Worm (Caenorhabditis elegans) whole organism, L1 larva: ENCODE measurements around the gene C13C4.8.
"Not testable (repeated sequence)": the region's sequence is repeated elsewhere in the genome, so short reads cannot be mapped to it uniquely, and the experiment has no call there.

Experiments used
- C16A3.4 ChIP-seq: fragments of 150-350 bp; optimal IDR thresholded peaks from 2 replicates; lab custom pipeline; 2014; ENCODE audit warnings: missing biosample characterization, missing genetic modification characterization
- C34B4.2 ChIP-seq: sonication (generic microtip); optimal IDR thresholded peaks from 2 replicates; lab custom pipeline; 2017; ENCODE audit warnings: mild to moderate bottlenecking, missing genetic modification characterization, missing compliant biosample characterization
- F16B12.6 ChIP-seq: fragments of 150-350 bp; optimal IDR thresholded peaks from 2 replicates; lab custom pipeline; 2014; ENCODE audit warnings: missing biosample characterization, missing genetic modification characterization
- alr-1 ChIP-seq: fragments of 200-800 bp; sonication (Bioruptor generic); optimal IDR thresholded peaks from 2 replicates; lab custom pipeline; 2018; ENCODE audit warnings: borderline replicate concordance, mild to moderate bottlenecking, missing genetic modification characterization, missing compliant biosample characterization
- blmp-1 ChIP-seq: fragments of 150-350 bp; optimal IDR thresholded peaks from 2 replicates; lab custom pipeline; 2014; ENCODE audit warnings: missing biosample characterization, missing genetic modification characterization
- ceh-8 ChIP-seq: fragments of 200-800 bp; sonication (Bioruptor generic); optimal IDR thresholded peaks from 2 replicates; lab custom pipeline; 2018; ENCODE audit warnings: mild to moderate bottlenecking, missing genetic modification characterization, moderate library complexity, missing compliant biosample characterization
- ceh-90 ChIP-seq: sonication (generic microtip); optimal IDR thresholded peaks from 2 replicates; lab custom pipeline; 2016; ENCODE audit warnings: missing genetic modification characterization, missing compliant biosample characterization
- ces-1 ChIP-seq: fragments of 150-350 bp; optimal IDR thresholded peaks from 2 replicates; lab custom pipeline; 2014; ENCODE audit warnings: missing biosample characterization, missing genetic modification reagents, missing genetic modification characterization
- efl-1 ChIP-seq, 4 experiments: fragments of 150-350 bp; optimal IDR thresholded peaks in 3 of 4; peaks in 1 of 4; 1 replicate in 1 of 4; 2 replicates in 3 of 4; lab custom pipeline; 2014; ENCODE audit warnings: missing biosample characterization in 2 of 4, missing genetic modification characterization in 2 of 4, missing genetic modification reagents in 2 of 4
- elt-3 ChIP-seq, 6 experiments: fragments of 150-350 bp in 1 of 6; sonication (generic microtip); optimal IDR thresholded peaks; 2 replicates each; lab custom pipeline; 2017 to 2018; ENCODE audit warnings: missing biosample characterization in 6 of 6, missing genetic modification characterization in 6 of 6, inconsistent platforms in 1 of 6
- ets-5 ChIP-seq: fragments of 200-800 bp; sonication (Bioruptor generic); IDR thresholded peaks from 2 replicates; pipeline ENCODE4 v1.3.6; 2022; ENCODE audit warnings: missing genetic modification characterization, missing compliant biosample characterization
- fkh-4 ChIP-seq: sonication (generic microtip); optimal IDR thresholded peaks from 2 replicates; lab custom pipeline; 2016; ENCODE audit warnings: missing compliant biosample characterization, missing genetic modification characterization, borderline replicate concordance
- fos-1 ChIP-seq: fragments of 150-350 bp; optimal IDR thresholded peaks from 2 replicates; lab custom pipeline; 2014; ENCODE audit warnings: missing biosample characterization, missing genetic modification characterization
- hpl-2 ChIP-seq: fragments of 150-350 bp; optimal IDR thresholded peaks from 2 replicates; lab custom pipeline; 2014; ENCODE audit warnings: missing biosample characterization, missing genetic modification reagents, missing genetic modification characterization
- irx-1 ChIP-seq: sonication (generic microtip); optimal IDR thresholded peaks from 2 replicates; lab custom pipeline; 2016; ENCODE audit warnings: missing genetic modification characterization, missing compliant biosample characterization
- lin-15B ChIP-seq: fragments of 150-350 bp; sonication (generic microtip); optimal IDR thresholded peaks from 3 replicates; lab custom pipeline; 2014; ENCODE audit warnings: missing biosample characterization, missing genetic modification characterization
- lir-3 ChIP-seq: sonication (generic microtip); optimal IDR thresholded peaks from 2 replicates; lab custom pipeline; 2016; ENCODE audit warnings: mild to moderate bottlenecking, missing genetic modification characterization, moderate library complexity, missing compliant biosample characterization; ENCODE audit not compliant: poor library complexity
- lsy-2 ChIP-seq, 2 experiments: fragments of 150-350 bp; optimal IDR thresholded peaks; 2 replicates each; lab custom pipeline; 2014; ENCODE audit warnings: missing biosample characterization in 2 of 2, missing genetic modification characterization in 2 of 2
- mab-9 ChIP-seq: fragments of 200-800 bp; sonication (Bioruptor generic); IDR thresholded peaks from 2 replicates; pipeline ENCODE4 v1.3.6; 2022; ENCODE audit warnings: missing genetic modification reagents, missing genetic modification characterization, missing compliant biosample characterization
- mef-2 ChIP-seq: fragments of 150-350 bp; optimal IDR thresholded peaks from 2 replicates; lab custom pipeline; 2014; ENCODE audit warnings: missing biosample characterization, missing genetic modification characterization
- mep-1 ChIP-seq: fragments of 150-350 bp; optimal IDR thresholded peaks from 2 replicates; lab custom pipeline; 2014; ENCODE audit warnings: missing biosample characterization, missing genetic modification characterization
- nhr-11 ChIP-seq: fragments of 150-350 bp; optimal IDR thresholded peaks from 2 replicates; lab custom pipeline; 2014; ENCODE audit warnings: missing biosample characterization, missing genetic modification characterization
- nhr-12 ChIP-seq: sonication (generic microtip); optimal IDR thresholded peaks from 2 replicates; lab custom pipeline; 2017; ENCODE audit warnings: missing biosample characterization, missing genetic modification characterization
- nhr-19 ChIP-seq: fragments of 200-800 bp; sonication (Bioruptor generic); conservative IDR thresholded peaks from 2 replicates; pipeline ENCODE4 v1.3.6; 2022; ENCODE audit warnings: missing genetic modification characterization, missing compliant biosample characterization
- nhr-237 ChIP-seq: fragments of 150-350 bp; optimal IDR thresholded peaks from 2 replicates; lab custom pipeline; 2014; ENCODE audit warnings: missing biosample characterization, missing genetic modification characterization
- nhr-47 ChIP-seq: sonication (generic microtip); optimal IDR thresholded peaks from 2 replicates; lab custom pipeline; 2016; ENCODE audit warnings: mild to moderate bottlenecking, missing genetic modification characterization, moderate library complexity, missing compliant biosample characterization
- nhr-84 ChIP-seq: sonication (generic microtip); optimal IDR thresholded peaks from 2 replicates; lab custom pipeline; 2017; ENCODE audit warnings: missing biosample characterization, missing genetic modification characterization
- nhr-90 ChIP-seq: sonication (generic microtip); optimal IDR thresholded peaks from 2 replicates; lab custom pipeline; 2016; ENCODE audit warnings: mild to moderate bottlenecking, missing genetic modification characterization, missing compliant biosample characterization; ENCODE audit not compliant: poor library complexity
- pag-3 ChIP-seq: sonication (generic microtip); optimal IDR thresholded peaks from 2 replicates; lab custom pipeline; 2017; ENCODE audit warnings: missing genetic modification characterization, mild to moderate bottlenecking, missing compliant biosample characterization, antibody characterized with exemption, borderline replicate concordance; ENCODE audit not compliant: insufficient read depth
- rnt-1 ChIP-seq: sonication (generic microtip); optimal IDR thresholded peaks from 2 replicates; lab custom pipeline; 2016; ENCODE audit warnings: mild to moderate bottlenecking, missing genetic modification characterization, moderate library complexity, missing compliant biosample characterization
- sptf-1 ChIP-seq: fragments of 150-350 bp; optimal IDR thresholded peaks from 2 replicates; lab custom pipeline; 2014; ENCODE audit warnings: missing biosample characterization, missing genetic modification characterization
- vab-15 ChIP-seq: sonication (generic microtip); optimal IDR thresholded peaks from 2 replicates; lab custom pipeline; 2017; ENCODE audit warnings: missing genotype, mild to moderate bottlenecking, missing genetic modification characterization, missing compliant biosample characterization
- ztf-11 ChIP-seq, 2 experiments: sonication (generic microtip); optimal IDR thresholded peaks; 2 replicates each; lab custom pipeline; 2016 to 2017; ENCODE audit warnings: missing genetic modification characterization in 2 of 2, missing biosample characterization in 1 of 2, missing compliant biosample characterization in 1 of 2

Gene C13C4.8

DNA sequence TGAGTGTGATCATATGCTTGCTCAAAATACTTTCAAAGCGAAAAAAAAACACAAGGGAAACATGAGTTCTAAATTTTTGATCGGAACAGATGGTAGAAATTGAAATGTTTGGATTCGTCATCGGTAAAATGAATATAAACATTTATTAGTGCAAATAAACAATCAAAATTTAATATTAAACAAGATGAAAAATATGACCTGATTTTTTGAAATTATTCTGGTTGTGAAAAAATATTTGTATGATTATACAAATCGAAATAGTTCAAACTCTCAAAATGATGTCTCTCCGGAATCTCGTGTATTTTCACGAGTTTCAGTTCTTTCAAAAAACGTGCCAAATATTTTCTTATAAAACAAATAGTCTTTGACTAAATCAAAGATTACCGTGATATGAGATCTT lies 2.6 kb downstream of the C13C4.8 start, which contains the start of gene C13C4.7:
Gene C13C4.7, minus strand, starts transcription at position 101 of the 400 bp plus-strand sequence.
- TF ChIP-seq ceh-8 (GFP tag; lab: Kevin White, UChicago): no peak

ce11 chrV:12121274-12121673 lies 3.5 kb downstream of the C13C4.8 start, which contains the start of gene C13C4.6:
Gene C13C4.6 (plus strand): TSS chrV:12121574.
- TF ChIP-seq mab-9 (GFP tag; lab: Robert Waterston, UW) (no peak), alr-1 (tag; lab: Kevin White, UChicago) (no peak), ces-1 (GFP tag; lab: Kevin White, UChicago) (no peak), hpl-2 (GFP tag; lab: Kevin White, UChicago) (no peak), mef-2 (tag; lab: Kevin White, UChicago) (no peak), ztf-11 (tag; optimal IDR thresholded peaks at IDR 0.05; lab: Kevin White, UChicago) (no peak), nhr-237 (no peak)

DNA sequence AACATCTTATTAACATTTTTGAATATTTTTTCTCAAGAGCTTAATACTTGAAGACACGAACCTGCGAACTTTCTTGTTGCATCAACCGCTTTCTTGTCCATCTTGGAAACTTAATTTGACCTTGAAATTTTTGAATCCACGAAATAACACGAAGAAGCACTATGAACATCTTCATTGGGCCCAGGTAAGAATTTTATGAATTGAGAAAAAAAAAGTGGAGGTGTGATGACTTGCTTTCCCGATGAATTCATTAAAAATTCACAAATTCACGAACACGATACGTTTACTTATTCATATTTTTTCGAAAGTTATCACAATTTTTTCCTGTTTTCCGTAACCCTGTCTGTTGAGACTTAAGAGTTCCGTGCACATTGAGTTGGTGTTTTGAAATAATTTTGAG lies 12.9 kb downstream of the C13C4.8 start, which contains the start of gene C27A7.6:
Gene C27A7.6, minus strand, starts transcription at position 101 of the 400 bp plus-strand sequence.
- not testable (repeated sequence) for TF ChIP-seq mep-1, nhr-11, mef-2 (tag; lab: Kevin White, UChicago)

DNA sequence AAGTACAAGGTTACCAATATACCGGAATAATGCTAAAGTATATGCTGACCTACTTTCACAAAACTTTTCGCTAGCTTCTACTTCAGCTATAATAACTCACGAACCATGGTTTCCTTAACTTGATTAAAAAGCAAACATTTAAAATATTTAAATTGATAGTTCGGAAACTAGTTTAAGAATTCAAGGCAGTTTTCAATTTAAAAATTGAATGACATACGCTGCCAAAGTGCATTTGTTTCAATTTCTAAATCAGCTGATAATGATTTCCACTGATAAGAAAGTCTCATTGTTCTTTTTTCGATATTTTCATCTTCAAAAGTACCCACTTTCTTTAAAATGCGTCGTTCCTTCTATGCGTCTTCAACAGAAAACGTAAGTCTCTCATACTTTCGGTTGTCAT lies 13.4 kb downstream of the C13C4.8 start, which contains the start of gene enpp-1:
Gene enpp-1, plus strand, starts transcription at position 301 of the 400 bp plus-strand sequence.
- TF ChIP-seq rnt-1, alr-1, F16B12.6 (tag; lab: Kevin White, UChicago): not testable (repeated sequence)

DNA sequence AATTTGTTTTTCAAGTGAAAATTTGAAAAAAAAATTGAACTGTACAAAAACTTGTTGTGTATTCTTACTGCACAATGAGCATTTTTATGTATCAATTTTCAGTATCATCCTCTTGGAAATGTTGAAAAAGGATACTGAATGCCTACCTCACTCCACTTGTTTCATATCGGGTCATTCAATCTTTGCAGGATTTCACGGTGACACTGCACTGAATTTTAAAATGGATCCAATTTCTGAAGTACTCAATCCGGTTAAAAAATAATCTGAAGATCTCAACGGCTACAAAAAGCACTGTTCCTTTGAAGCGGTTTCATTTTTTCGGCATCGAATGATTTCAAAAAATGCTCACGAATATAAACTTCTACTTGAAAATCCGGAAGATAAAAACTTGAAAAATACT lies 20.1 kb downstream of the C13C4.8 start:
- TF ChIP-seq rnt-1 (tag; lab: Kevin White, UChicago) (no peak), mep-1 (tag; lab: Kevin White, UChicago) (no peak), nhr-12 (tag; lab: Kevin White, UChicago) (no peak), vab-15 (tag; lab: Kevin White, UChicago) (no peak), fkh-4 (no peak), alr-1 (tag; lab: Kevin White, UChicago) (no peak), nhr-47 (tag; lab: Kevin White, UChicago) (no peak)

ce11 chrV:12140625-12141024 lies 22.8 kb downstream of the C13C4.8 start, which contains the start of gene C27A7.3:
Gene C27A7.3 (plus strand): TSS chrV:12140925.
- TF ChIP-seq fos-1 (tag; lab: Kevin White, UChicago): no peak
- TF ChIP-seq efl-1 (optimal IDR thresholded peaks at IDR 0.05; lab: Kevin White, UChicago): no peak
- peak in 1 of 2 experiments; percentile 27 for TF ChIP-seq efl-1 (GFP tag; optimal IDR thresholded peaks at IDR 0.05 in 1 of 2; lab: Kevin White, UChicago)
- TF ChIP-seq, all 84 proteins: peak for 1

DNA sequence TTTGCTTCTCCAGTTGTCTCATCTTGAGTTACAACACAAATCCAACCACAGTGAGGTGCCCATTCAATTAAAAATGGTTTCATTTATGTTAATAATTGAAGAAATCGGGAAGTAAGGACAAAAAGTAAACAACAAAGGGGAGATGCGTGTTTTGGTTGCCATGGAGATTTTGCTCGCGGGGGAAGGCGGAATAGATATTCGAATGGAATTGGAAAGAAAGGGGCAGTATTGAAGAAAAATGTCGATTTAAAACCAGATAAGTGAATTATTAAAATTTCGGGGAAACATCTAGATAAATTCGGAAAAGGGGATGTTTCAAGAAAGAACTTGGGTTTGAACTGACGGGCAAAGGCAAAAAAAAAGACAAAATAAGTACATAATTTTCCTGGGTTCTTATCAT lies 32.8 kb downstream of the C13C4.8 start, which contains the start of gene che-11:
Gene che-11, minus strand, starts transcription at position 101 of the 400 bp plus-strand sequence.
- no peak for TF ChIP-seq lsy-2 (tag; optimal IDR thresholded peaks at IDR 0.05; lab: Kevin White, UChicago)
- TF ChIP-seq nhr-19 (GFP tag; lab: Robert Waterston, UW): no peak
- TF ChIP-seq rnt-1 (tag; lab: Kevin White, UChicago): no peak
- no peak for TF ChIP-seq irx-1 (tag; lab: Kevin White, UChicago)
- no peak for TF ChIP-seq ets-5 (GFP tag; lab: Robert Waterston, UW)
- no peak for TF ChIP-seq nhr-11 (tag; lab: Kevin White, UChicago)
- TF ChIP-seq nhr-90 (tag; lab: Kevin White, UChicago): no peak
- no peak for TF ChIP-seq elt-3 (tag; optimal IDR thresholded peaks at IDR 0.05; lab: Kevin White, UChicago)
- no peak for TF ChIP-seq nhr-237
- TF ChIP-seq C16A3.4 (tag; lab: Kevin White, UChicago): no peak
- no peak for TF ChIP-seq sptf-1
- TF ChIP-seq lin-15B (tag; lab: Kevin White, UChicago): no peak
- no peak for TF ChIP-seq lir-3 (tag; lab: Kevin White, UChicago)
- no peak for TF ChIP-seq mep-1 (tag; lab: Kevin White, UChicago)
- TF ChIP-seq pag-3: no peak
- TF ChIP-seq blmp-1 (tag; lab: Kevin White, UChicago): no peak
- TF ChIP-seq C34B4.2: no peak
- TF ChIP-seq ceh-90: no peak
- no peak for TF ChIP-seq nhr-84 (tag; lab: Kevin White, UChicago)
